Worm (Caenorhabditis elegans): ENCODE measurements around the gene acl-3.

Gene acl-3

ce11 chrIV:11651965-11652453 is at the start of gene acl-3, which contains the start of gene ndub-6:
acl-3 (minus strand) TSS chrIV:11652023.
ndub-6 (plus strand) TSS chrIV:11652403.
- TF ChIP-seq ceh-6 (GFP tag; optimal IDR thresholded peaks at IDR 0.05) (no peak), madf-2 (tag; optimal IDR thresholded peaks at IDR 0.05) (no peak), ceh-45 (GFP tag; IDR thresholded peaks at IDR 0.05) (no peak), syd-9 (tag; optimal IDR thresholded peaks at IDR 0.05) (no peak), pha-4 (tag; optimal IDR thresholded peaks at IDR 0.05) (no peak), unc-55 (GFP tag; optimal IDR thresholded peaks at IDR 0.05) (no peak), ama-1 (optimal IDR thresholded peaks at IDR 0.05) (no peak), dmd-4 (tag; optimal IDR thresholded peaks at IDR 0.05; ENCODE audit: borderline replicate concordance) (no peak), pha-2 (tag; optimal IDR thresholded peaks at IDR 0.05) (no peak), lin-11 (tag; optimal IDR thresholded peaks at IDR 0.05) (no peak), ceh-31 (tag; optimal IDR thresholded peaks at IDR 0.05) (no peak), ahr-1 (tag; optimal IDR thresholded peaks at IDR 0.05) (no peak), hlh-15 (tag; optimal IDR thresholded peaks at IDR 0.05) (no peak), ets-4 (tag; optimal IDR thresholded peaks at IDR 0.05) (no peak), fkh-10 (GFP tag; optimal IDR thresholded peaks at IDR 0.05) (no peak), sdc-2 (tag; optimal IDR thresholded peaks at IDR 0.05) (no peak)

ce11 chrIV:11700752-11701151 is 48.9 kb upstream of the acl-3 start, which contains the start of gene dpy-20:
dpy-20 (minus strand) TSS chrIV:11700852.
- TF ChIP-seq pha-2 (tag; optimal IDR thresholded peaks at IDR 0.05) (no peak), pros-1 (tag; optimal IDR thresholded peaks at IDR 0.05) (no peak), dve-1 (tag; optimal IDR thresholded peaks at IDR 0.05) (no peak), syd-9 (tag; optimal IDR thresholded peaks at IDR 0.05) (no peak), T23F11.4 (GFP tag; optimal IDR thresholded peaks at IDR 0.05) (no peak), C08G9.2 (tag; optimal IDR thresholded peaks at IDR 0.05) (no peak), tbx-7 (tag; optimal IDR thresholded peaks at IDR 0.05) (no peak), pqm-1 (tag; optimal IDR thresholded peaks at IDR 0.05) (no peak), Y22D7AL.16 (tag; optimal IDR thresholded peaks at IDR 0.05) (no peak), ceh-45 (GFP tag; IDR thresholded peaks at IDR 0.05) (no peak), F13H6.1 (tag; optimal IDR thresholded peaks at IDR 0.05) (no peak), ceh-24 (tag; optimal IDR thresholded peaks at IDR 0.05) (no peak), sox-2 (GFP tag; IDR thresholded peaks at IDR 0.05) (no peak), ceh-19 (GFP tag; optimal IDR thresholded peaks at IDR 0.05) (no peak), sox-4 (tag; optimal IDR thresholded peaks at IDR 0.05) (no peak), hlh-13 (GFP tag; optimal IDR thresholded peaks at IDR 0.05) (no peak), zip-5 (tag; optimal IDR thresholded peaks at IDR 0.05) (no peak), ceh-34 (tag; optimal IDR thresholded peaks at IDR 0.05) (no peak), mec-3 (tag; optimal IDR thresholded peaks at IDR 0.05; ENCODE audit: borderline replicate concordance) (no peak)

ce11 chrIV:11700100-11700499 is 48.3 kb upstream of the acl-3 start:
- TF ChIP-seq K02D7.2 (tag; optimal IDR thresholded peaks at IDR 0.05) (no peak), ahr-1 (tag; optimal IDR thresholded peaks at IDR 0.05) (no peak), pha-4 (tag; optimal IDR thresholded peaks at IDR 0.05) (no peak), fax-1 (tag; optimal IDR thresholded peaks at IDR 0.05) (no peak), pros-1 (tag; optimal IDR thresholded peaks at IDR 0.05) (no peak), ceh-2 (tag; optimal IDR thresholded peaks at IDR 0.05) (no peak), fkh-10 (GFP tag; optimal IDR thresholded peaks at IDR 0.05) (no peak), pha-2 (tag; optimal IDR thresholded peaks at IDR 0.05) (no peak), sox-4 (tag; optimal IDR thresholded peaks at IDR 0.05) (no peak), sdc-2 (tag; optimal IDR thresholded peaks at IDR 0.05) (no peak), elt-4 (tag; optimal IDR thresholded peaks at IDR 0.05) (no peak), fkh-6 (tag; optimal IDR thresholded peaks at IDR 0.05) (no peak), Y22D7AL.16 (tag; optimal IDR thresholded peaks at IDR 0.05) (no peak), pag-3 (tag; optimal IDR thresholded peaks at IDR 0.05; ENCODE audit: borderline replicate concordance) (no peak)

All from whole organism, late embryonic.